Fruit fly (Drosophila melanogaster) Kc167 (cell line): ENCODE data around the gene CG7564.

Experiments used
- Myc ChIP-seq: fragments of >200 bp; optimal IDR thresholded peaks from 2 replicates; lab custom pipeline; 2017; ENCODE audit warnings: missing external identifiers
- Sin3A ChIP-seq: fragments of >200 bp; optimal IDR thresholded peaks from 2 replicates; lab custom pipeline; 2018; ENCODE audit warnings: missing external identifiers
- h ChIP-seq: fragments of >200 bp; optimal IDR thresholded peaks from 3 replicates; lab custom pipeline; 2018; ENCODE audit warnings: missing external identifiers
- insv ChIP-seq: fragments of >200 bp; optimal IDR thresholded peaks from 3 replicates; lab custom pipeline; 2018; ENCODE audit warnings: missing external identifiers
- psq ChIP-seq: fragments of >200 bp; optimal IDR thresholded peaks from 2 replicates; lab custom pipeline; 2017; ENCODE audit warnings: missing external identifiers
- ttk ChIP-seq: sonication (Bioruptor generic); optimal IDR thresholded peaks from 2 replicates; lab custom pipeline; 2017; ENCODE audit warnings: missing external identifiers

DNA sequence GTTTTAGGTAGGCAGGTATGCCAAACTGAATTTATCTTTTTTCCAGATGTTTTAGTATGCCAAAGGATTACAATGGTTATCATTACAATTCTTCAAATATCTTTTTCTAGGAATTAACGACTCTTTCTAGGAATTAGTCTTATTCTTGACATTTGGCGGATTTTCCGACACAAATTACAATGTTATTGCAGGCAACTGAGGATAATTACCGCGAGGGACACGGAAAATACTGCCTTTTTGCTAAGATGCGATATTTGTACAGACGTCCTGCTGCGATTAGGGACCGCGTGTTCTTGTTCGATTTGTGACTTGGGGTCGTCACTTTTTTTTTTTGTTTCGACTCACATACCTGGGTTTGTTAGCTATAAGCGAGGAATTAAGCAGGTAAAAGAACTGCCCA, 41.7 kb downstream of the CG7564 start:
- TF ChIP-seq psq (lab: Kevin White, UChicago) = no peak
- TF ChIP-seq Myc (lab: Kevin White, UChicago) = no peak
- no peak for TF ChIP-seq h (lab: Kevin White, UChicago)
- no peak for TF ChIP-seq insv (lab: Kevin White, UChicago)
- no peak for TF ChIP-seq Sin3A (lab: Kevin White, UChicago)
- TF ChIP-seq ttk (lab: Kevin White, UChicago) = no peak
